Worm (Caenorhabditis elegans): ENCODE results near the gene Y113G7A.12.

ce11 chrV:20161781-20162289, 19.4 kb downstream of the Y113G7A.12 start:
- TF ChIP-seq ztf-23 (GFP tag; IDR thresholded peaks at IDR 0.05), result no peak
- TF ChIP-seq cog-1 (tag; optimal IDR thresholded peaks at IDR 0.05), result no peak
- no peak for TF ChIP-seq ref-1 (GFP tag; conservative IDR thresholded peaks at IDR 0.05)
- no peak for TF ChIP-seq T22C8.4 (GFP tag; IDR thresholded peaks at IDR 0.05)

Data from whole organism, midembryonic.